Fruit fly (Drosophila melanogaster): ENCODE data around the gene CG31522.

DNA sequence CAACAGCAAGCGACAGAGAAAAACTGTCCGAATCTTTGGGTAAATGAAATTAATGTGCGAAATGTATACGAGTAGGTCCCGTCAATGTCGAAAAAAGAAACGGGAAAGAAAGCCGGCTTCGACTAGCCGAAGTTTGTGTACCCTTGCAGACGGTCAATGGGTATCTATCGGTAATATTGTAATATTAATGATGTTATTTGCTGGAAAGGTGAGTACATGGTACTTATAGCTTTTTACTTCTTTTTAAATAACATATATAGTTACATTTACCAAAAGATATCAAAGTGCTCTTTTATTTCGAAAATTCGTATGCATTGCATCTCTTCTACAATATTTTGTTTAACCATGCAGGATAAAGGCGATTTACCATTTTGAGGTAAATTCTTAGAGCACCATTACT is 13.3 kb upstream of the CG31522 start:
- TF ChIP-seq psq (GFP tag; optimal IDR thresholded peaks at IDR 0.05) (no peak), Myc (optimal IDR thresholded peaks at IDR 0.05) (no peak), usp (GFP tag; optimal IDR thresholded peaks at IDR 0.05) (no peak), sv (GFP tag; optimal IDR thresholded peaks at IDR 0.05) (no peak), h (GFP tag; optimal IDR thresholded peaks at IDR 0.05) (no peak), brk (GFP tag; optimal IDR thresholded peaks at IDR 0.05) (no peak), foxo (GFP tag; optimal IDR thresholded peaks at IDR 0.05) (no peak), fru (GFP tag; optimal IDR thresholded peaks at IDR 0.05) (no peak), Hr78 (GFP tag; optimal IDR thresholded peaks at IDR 0.05) (no peak), pan (optimal IDR thresholded peaks at IDR 0.05) (no peak), Hr83 (GFP tag; optimal IDR thresholded peaks at IDR 0.05; ENCODE audit: poor library complexity, severe bottlenecking) (no peak), Hnf4 (GFP tag; optimal IDR thresholded peaks at IDR 0.05) (no peak), HLH106 (tag; optimal IDR thresholded peaks at IDR 0.05) (no peak)
